Worm (Caenorhabditis elegans): ENCODE measurements around the gene W02B12.11.

DNA sequence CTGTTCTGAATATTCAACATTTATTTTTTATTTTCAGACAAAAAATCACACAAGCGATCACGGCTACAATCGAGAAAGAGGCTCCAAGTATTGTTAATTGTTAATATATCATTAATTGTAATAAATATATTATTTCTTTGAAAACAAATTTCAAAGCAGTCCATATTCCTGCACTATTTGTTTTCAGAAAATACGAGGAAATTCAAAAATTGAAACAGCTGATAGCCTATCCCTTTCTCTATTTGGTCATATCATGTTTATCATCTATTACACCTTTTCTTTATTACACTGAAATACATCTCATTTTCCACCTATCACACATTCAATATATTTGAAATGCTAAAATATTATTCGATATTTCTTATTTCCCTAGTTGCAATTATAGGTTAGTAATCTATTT is 28.7 kb upstream of the W02B12.11 start, which contains the start of gene W02B12.13:
- TF ChIP-seq pros-1 (tag; optimal IDR thresholded peaks at IDR 0.05): no peak
- TF ChIP-seq unc-86 (tag; optimal IDR thresholded peaks at IDR 0.05): no peak
- TF ChIP-seq elt-2 (tag; optimal IDR thresholded peaks at IDR 0.05): no peak
- TF ChIP-seq rnt-1 (tag; optimal IDR thresholded peaks at IDR 0.05): no peak
- TF ChIP-seq fkh-10 (GFP tag; optimal IDR thresholded peaks at IDR 0.05): no peak
- no peak for TF ChIP-seq unc-3 (GFP tag; conservative IDR thresholded peaks at IDR 0.05)
- TF ChIP-seq unc-3 (tag; optimal IDR thresholded peaks at IDR 0.05): no peak
- TF ChIP-seq sox-4 (tag; optimal IDR thresholded peaks at IDR 0.05): no peak
- no peak for TF ChIP-seq T23F11.4 (GFP tag; optimal IDR thresholded peaks at IDR 0.05)
- no peak for TF ChIP-seq tbx-7 (tag; optimal IDR thresholded peaks at IDR 0.05)
- no peak for TF ChIP-seq nhr-11 (tag; optimal IDR thresholded peaks at IDR 0.05)
